Worm (Caenorhabditis elegans): ENCODE results near the gene C35A5.5.

C35A5.5 gene

DNA sequence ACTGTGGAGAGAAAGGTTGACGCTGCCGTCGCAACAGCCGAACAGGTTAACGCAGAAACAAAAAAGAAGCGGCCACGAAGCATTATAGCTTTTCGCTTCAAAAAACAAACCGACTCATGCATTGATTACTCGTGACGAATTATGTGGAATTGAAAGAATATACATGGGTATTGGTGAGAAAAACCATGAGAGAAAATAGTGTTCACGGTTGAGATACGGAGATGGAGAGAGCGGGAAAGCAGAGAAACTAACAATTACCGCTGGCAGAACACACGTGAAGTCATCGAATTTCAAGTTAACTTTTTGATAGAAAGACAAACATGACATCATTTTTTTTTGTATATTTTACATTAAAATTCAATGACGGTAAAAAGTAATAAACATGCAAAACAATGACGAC lies 29.7 kb downstream of the C35A5.5 start (continued):
- TF ChIP-seq nhr-85 (tag) (no peak), unc-130 (tag; optimal IDR thresholded peaks at IDR 0.05) (no peak), lin-35 (GFP tag; optimal IDR thresholded peaks at IDR 0.05) (peak; percentile 7 to 56), lin-39 (tag; optimal IDR thresholded peaks at IDR 0.05) (no peak), pqm-1 (tag; optimal IDR thresholded peaks at IDR 0.05) (no peak)

DNA sequence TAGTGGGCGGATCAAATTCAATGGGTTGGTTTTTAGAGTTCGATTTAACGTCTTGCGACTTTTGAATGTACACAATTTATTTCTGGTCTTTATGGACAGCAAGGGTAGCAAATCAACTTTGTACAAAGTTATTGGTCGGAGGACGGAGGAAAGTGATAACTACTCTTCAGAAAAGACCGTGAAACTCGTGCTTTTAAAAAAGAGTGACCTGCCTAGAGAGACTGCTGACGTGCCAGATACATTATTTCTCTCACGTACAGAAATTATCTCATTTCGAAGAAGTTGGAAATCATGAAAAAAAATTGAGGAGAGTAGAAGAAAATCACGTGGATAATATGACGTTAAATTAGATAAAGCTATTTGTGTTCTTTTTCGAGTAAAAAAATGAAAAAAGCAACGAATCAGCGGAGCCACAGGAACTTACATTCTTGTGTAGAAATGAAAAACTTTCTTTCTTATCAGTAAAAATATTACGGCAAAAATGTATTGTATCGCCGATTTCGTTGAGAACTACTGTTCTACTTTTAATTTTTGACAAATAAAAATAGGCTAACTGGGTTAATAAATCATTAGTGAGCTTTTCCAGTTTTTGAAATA lies 30.5 kb downstream of the C35A5.5 start, which contains the start of gene ppm-1.A:
Gene ppm-1.A, minus strand, starts transcription at position 294 of the 597 bp plus-strand sequence.
- TF ChIP-seq lin-14 (GFP tag; optimal IDR thresholded peaks at IDR 0.05), result peak; percentile 54
- TF ChIP-seq skn-1 (tag; optimal IDR thresholded peaks at IDR 0.05), result peak; percentile 8
- TF ChIP-seq lin-39 (tag; optimal IDR thresholded peaks at IDR 0.05), result no peak
- TF ChIP-seq nhr-76 (tag; optimal IDR thresholded peaks at IDR 0.05), result no peak
- TF ChIP-seq ceh-90 (tag; optimal IDR thresholded peaks at IDR 0.05), result no peak
- no peak for TF ChIP-seq ceh-63 (GFP tag; optimal IDR thresholded peaks at IDR 0.05)
- no peak for TF ChIP-seq sup-37 (GFP tag; optimal IDR thresholded peaks at IDR 0.05)
- no peak for TF ChIP-seq fkh-10 (GFP tag; optimal IDR thresholded peaks at IDR 0.05)
- no peak for TF ChIP-seq zip-4 (GFP tag; optimal IDR thresholded peaks at IDR 0.05)
- no peak for TF ChIP-seq nhr-47 (tag; optimal IDR thresholded peaks at IDR 0.05)
- peak in 1 of 2 experiments; percentile 22 for TF ChIP-seq mdl-1 (tag; optimal IDR thresholded peaks at IDR 0.05)
- TF ChIP-seq elt-2 (tag; optimal IDR thresholded peaks at IDR 0.05), result no peak
- peak; percentile 28 for TF ChIP-seq ama-1 (optimal IDR thresholded peaks at IDR 0.05)
- TF ChIP-seq pag-3 (tag; optimal IDR thresholded peaks at IDR 0.05; ENCODE audit: borderline replicate concordance, insufficient read depth), result no peak
- TF ChIP-seq swsn-7 (tag; optimal IDR thresholded peaks at IDR 0.05), result no peak
- TF ChIP-seq efl-1 (optimal IDR thresholded peaks at IDR 0.05), result peak in 1 of 2 experiments; percentile 7
- TF ChIP-seq efl-1 (GFP tag; optimal IDR thresholded peaks at IDR 0.05 in 1 of 2), result peak in 1 of 2 experiments; percentile 83
- no peak for TF ChIP-seq sox-4 (tag; optimal IDR thresholded peaks at IDR 0.05)
- no peak for TF ChIP-seq C16A3.4 (tag; optimal IDR thresholded peaks at IDR 0.05)
- TF ChIP-seq hpl-2 (GFP tag; optimal IDR thresholded peaks at IDR 0.05), result no peak
- no peak for TF ChIP-seq ztf-4 (tag; optimal IDR thresholded peaks at IDR 0.05)
- peak; percentile 60 for TF ChIP-seq nhr-85 (tag)
- no peak for TF ChIP-seq efl-3 (GFP tag; optimal IDR thresholded peaks at IDR 0.05)
- no peak for TF ChIP-seq zag-1 (tag; optimal IDR thresholded peaks at IDR 0.05)
- no peak for TF ChIP-seq sptf-1 (tag; optimal IDR thresholded peaks at IDR 0.05)
- peak in 2 of 6 experiments; percentile 14 to 60 for TF ChIP-seq elt-3 (tag; optimal IDR thresholded peaks at IDR 0.05)
- no peak for TF ChIP-seq fkh-8 (tag; optimal IDR thresholded peaks at IDR 0.05)
- peak; percentile 29 for TF ChIP-seq mep-1 (tag; optimal IDR thresholded peaks at IDR 0.05)
- no peak for TF ChIP-seq F16B12.6 (tag; optimal IDR thresholded peaks at IDR 0.05)
- TF ChIP-seq C34B4.2 (tag; optimal IDR thresholded peaks at IDR 0.05), result no peak
- TF ChIP-seq ceh-82 (tag; optimal IDR thresholded peaks at IDR 0.05), result no peak
- peak in 1 of 3 experiments; percentile 50 for TF ChIP-seq dpl-1 (GFP tag; optimal IDR thresholded peaks at IDR 0.05)
- TF ChIP-seq hlh-17 (GFP tag; optimal IDR thresholded peaks at IDR 0.05; ENCODE audit: borderline replicate concordance), result no peak
- no peak for TF ChIP-seq lin-15B (tag; optimal IDR thresholded peaks at IDR 0.05)
- no peak for TF ChIP-seq aha-1 (tag; optimal IDR thresholded peaks at IDR 0.05)
- TF ChIP-seq fkh-4 (tag; optimal IDR thresholded peaks at IDR 0.05; ENCODE audit: borderline replicate concordance), result no peak
- no peak for TF ChIP-seq nhr-12 (tag; optimal IDR thresholded peaks at IDR 0.05)
- no peak for TF ChIP-seq Y116A8C.19 (tag; optimal IDR thresholded peaks at IDR 0.05; ENCODE audit: borderline replicate concordance)
- TF ChIP-seq jun-1 (tag; optimal IDR thresholded peaks at IDR 0.05), result no peak
- peak; percentile 1 for TF ChIP-seq rnt-1 (tag; optimal IDR thresholded peaks at IDR 0.05)
- TF ChIP-seq unc-130 (tag; optimal IDR thresholded peaks at IDR 0.05), result no peak
- TF ChIP-seq nhr-19 (GFP tag; conservative IDR thresholded peaks at IDR 0.05), result no peak; the same call in 1 of the 2 replicates
- TF ChIP-seq egl-27 (tag; optimal IDR thresholded peaks at IDR 0.05), result no peak
- TF ChIP-seq irx-1 (tag; optimal IDR thresholded peaks at IDR 0.05), result no peak
- TF ChIP-seq tlp-1 (tag; optimal IDR thresholded peaks at IDR 0.05), result no peak
- peak; percentile 1 to 28 for TF ChIP-seq lsy-2 (tag; optimal IDR thresholded peaks at IDR 0.05)
- no peak for TF ChIP-seq nhr-28 (tag; optimal IDR thresholded peaks at IDR 0.05)
- TF ChIP-seq mef-2 (tag; optimal IDR thresholded peaks at IDR 0.05), result no peak
- TF ChIP-seq lin-35 (GFP tag; optimal IDR thresholded peaks at IDR 0.05), result peak in 1 of 2 experiments; percentile 44

Measured in whole organism, L1 larva.